Fruit fly (Drosophila melanogaster) Kc167 (cell line): ENCODE results near the gene CG12268.

ENCODE experiments used
- Myc ChIP-seq: fragments of >200 bp; optimal IDR thresholded peaks from 2 replicates; lab custom pipeline; 2017; ENCODE audit warnings: missing external identifiers
- Sin3A ChIP-seq: fragments of >200 bp; optimal IDR thresholded peaks from 2 replicates; lab custom pipeline; 2018; ENCODE audit warnings: missing external identifiers
- h ChIP-seq: fragments of >200 bp; optimal IDR thresholded peaks from 3 replicates; lab custom pipeline; 2018; ENCODE audit warnings: missing external identifiers
- insv ChIP-seq: fragments of >200 bp; optimal IDR thresholded peaks from 3 replicates; lab custom pipeline; 2018; ENCODE audit warnings: missing external identifiers
- psq ChIP-seq: fragments of >200 bp; optimal IDR thresholded peaks from 2 replicates; lab custom pipeline; 2017; ENCODE audit warnings: missing external identifiers
- ttk ChIP-seq: sonication (Bioruptor generic); optimal IDR thresholded peaks from 2 replicates; lab custom pipeline; 2017; ENCODE audit warnings: missing external identifiers

DNA sequence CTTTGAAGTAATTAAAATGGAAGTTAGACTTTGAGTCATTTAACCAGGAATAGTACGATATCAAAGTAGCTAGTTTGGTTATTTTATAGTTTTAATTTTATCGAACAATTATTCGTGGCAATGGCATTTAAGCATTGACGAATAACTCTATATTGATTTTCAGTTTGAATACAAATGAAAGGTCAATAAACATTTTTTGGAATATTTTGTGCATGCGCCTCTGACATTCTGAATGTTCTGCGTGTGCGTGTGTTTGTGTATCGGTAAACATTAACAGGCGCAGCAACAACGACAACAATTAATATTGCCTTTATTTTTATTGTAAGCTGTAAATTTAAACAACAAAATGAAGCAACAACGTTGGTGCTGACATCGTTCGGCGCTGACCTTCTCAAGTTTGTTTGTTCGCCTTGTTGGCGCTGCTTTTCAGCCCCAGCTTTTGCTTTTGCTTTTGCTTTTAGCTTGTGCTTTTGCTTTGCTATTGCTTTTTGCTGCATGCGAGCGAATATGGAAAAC lies 38.8 kb downstream of the CG12268 start:
- TF ChIP-seq h (lab: Kevin White, UChicago) (no peak), Myc (lab: Kevin White, UChicago) (no peak), psq (lab: Kevin White, UChicago) (no peak), insv (lab: Kevin White, UChicago) (no peak), Sin3A (lab: Kevin White, UChicago) (no peak), ttk (lab: Kevin White, UChicago) (no peak)
